Worm (Caenorhabditis elegans): Measurements from ENCODE around the gene twk-22.

ce11 chrX:16309705-16310104, 3.4 kb downstream of the twk-22 start:
- TF ChIP-seq T22C8.4 (GFP tag; IDR thresholded peaks at IDR 0.05) (0 out of 2 replicates have a peak, but pooled peaks have one; percentile 17), ztf-29 (GFP tag; IDR thresholded peaks at IDR 0.05) (no peak), flt-1 (GFP tag; IDR thresholded peaks at IDR 0.05) (no peak), klf-2 (GFP tag; conservative IDR thresholded peaks at IDR 0.05) (no peak), ztf-23 (GFP tag; IDR thresholded peaks at IDR 0.05) (no peak), cog-1 (tag; optimal IDR thresholded peaks at IDR 0.05) (no peak), tab-1 (GFP tag; IDR thresholded peaks at IDR 0.05) (no peak), med-1 (GFP tag; optimal IDR thresholded peaks at IDR 0.05; ENCODE audit: insufficient read depth) (no peak)

All from whole organism, midembryonic.